Worm (Caenorhabditis elegans): ENCODE results near the gene clec-135.
A peak's percentile ranks its signal among the peaks of the same experiment; 100 is the strongest.

clec-135 gene

ce11 chrII:4299227-4299703 lies 40.7 kb upstream of the clec-135 start, which contains the start of gene sco-1 (continued):
- TF ChIP-seq K09A11.1 (tag; optimal IDR thresholded peaks at IDR 0.05; ENCODE audit: insufficient read depth) (peak; percentile 13), ceh-2 (tag; optimal IDR thresholded peaks at IDR 0.05) (peak; percentile 83), elt-4 (tag; optimal IDR thresholded peaks at IDR 0.05) (no peak), ceh-14 (tag; optimal IDR thresholded peaks at IDR 0.05) (peak; percentile 71), ets-4 (tag; optimal IDR thresholded peaks at IDR 0.05) (peak; percentile 92), dve-1 (tag; optimal IDR thresholded peaks at IDR 0.05) (peak; percentile 76), che-1 (tag; optimal IDR thresholded peaks at IDR 0.05) (peak; percentile 8), C08G9.2 (tag; optimal IDR thresholded peaks at IDR 0.05) (peak; percentile 88), ceh-45 (GFP tag; IDR thresholded peaks at IDR 0.05) (0 out of 2 replicates have a peak, but pooled peaks have one; percentile 36), unc-42 (tag; optimal IDR thresholded peaks at IDR 0.05) (peak; percentile 71), pros-1 (tag; optimal IDR thresholded peaks at IDR 0.05) (no peak), ceh-34 (tag; optimal IDR thresholded peaks at IDR 0.05) (peak; percentile 87), ceh-19 (GFP tag; optimal IDR thresholded peaks at IDR 0.05) (no peak), npax-4 (tag; optimal IDR thresholded peaks at IDR 0.05) (no peak), lim-6 (tag; optimal IDR thresholded peaks at IDR 0.05) (peak; percentile 63), gmeb-2 (tag; optimal IDR thresholded peaks at IDR 0.05) (no peak)

- TF ChIP-seq ceh-34 (tag; optimal IDR thresholded peaks at IDR 0.05) (no peak), ceh-6 (GFP tag; optimal IDR thresholded peaks at IDR 0.05) (no peak), pax-1 (tag; optimal IDR thresholded peaks at IDR 0.05) (no peak), ama-1 (optimal IDR thresholded peaks at IDR 0.05) (no peak), pha-2 (tag; optimal IDR thresholded peaks at IDR 0.05) (no peak), elt-2 (tag; optimal IDR thresholded peaks at IDR 0.05) (no peak), lin-11 (tag; optimal IDR thresholded peaks at IDR 0.05) (no peak), elt-4 (tag; optimal IDR thresholded peaks at IDR 0.05) (no peak), che-1 (tag; optimal IDR thresholded peaks at IDR 0.05) (no peak), dmd-4 (tag; optimal IDR thresholded peaks at IDR 0.05; ENCODE audit: borderline replicate concordance) (no peak), pqm-1 (tag; optimal IDR thresholded peaks at IDR 0.05) (no peak), ets-4 (tag; optimal IDR thresholded peaks at IDR 0.05) (no peak), hlh-8 (tag; optimal IDR thresholded peaks at IDR 0.05) (no peak), eyg-1 (tag; optimal IDR thresholded peaks at IDR 0.05) (no peak), K09A11.1 (tag; optimal IDR thresholded peaks at IDR 0.05; ENCODE audit: insufficient read depth) (no peak), ceh-14 (tag; optimal IDR thresholded peaks at IDR 0.05) (no peak), ztf-16 (tag; optimal IDR thresholded peaks at IDR 0.05) (no peak), nhr-232 (tag; optimal IDR thresholded peaks at IDR 0.05) (no peak)
Observed at ce11 chrII:4297259-4297658, 38.7 kb upstream of the clec-135 start.

- no peak for TF ChIP-seq ceh-30 (tag; optimal IDR thresholded peaks at IDR 0.05)
- TF ChIP-seq eyg-1 (tag; optimal IDR thresholded peaks at IDR 0.05) = no peak
- no peak for TF ChIP-seq che-1 (tag; optimal IDR thresholded peaks at IDR 0.05)
- no peak for TF ChIP-seq ceh-22 (tag; optimal IDR thresholded peaks at IDR 0.05)
- TF ChIP-seq pros-1 (tag; optimal IDR thresholded peaks at IDR 0.05) = no peak
- TF ChIP-seq pat-9 (tag; optimal IDR thresholded peaks at IDR 0.05) = no peak
- no peak for TF ChIP-seq tbx-2 (tag; optimal IDR thresholded peaks at IDR 0.05)
- TF ChIP-seq nhr-232 (tag; optimal IDR thresholded peaks at IDR 0.05) = no peak
- no peak for TF ChIP-seq ztf-16 (tag; optimal IDR thresholded peaks at IDR 0.05)
- no peak for TF ChIP-seq sox-2 (GFP tag; IDR thresholded peaks at IDR 0.05)
- no peak for TF ChIP-seq C08G9.2 (tag; optimal IDR thresholded peaks at IDR 0.05)
- no peak for TF ChIP-seq F13H6.1 (tag; optimal IDR thresholded peaks at IDR 0.05)
- TF ChIP-seq npax-4 (tag; optimal IDR thresholded peaks at IDR 0.05) = no peak
- TF ChIP-seq K02D7.2 (tag; optimal IDR thresholded peaks at IDR 0.05) = no peak
- TF ChIP-seq dmd-4 (tag; optimal IDR thresholded peaks at IDR 0.05; ENCODE audit: borderline replicate concordance) = no peak
- no peak for TF ChIP-seq unc-55 (GFP tag; optimal IDR thresholded peaks at IDR 0.05)
- TF ChIP-seq ama-1 (optimal IDR thresholded peaks at IDR 0.05) = no peak
- TF ChIP-seq pha-2 (tag; optimal IDR thresholded peaks at IDR 0.05) = no peak
- TF ChIP-seq nfya-1 (tag; optimal IDR thresholded peaks at IDR 0.05) = no peak
- TF ChIP-seq ceh-45 (GFP tag; IDR thresholded peaks at IDR 0.05) = no peak
Observed at ce11 chrII:4294801-4295200, 36.2 kb upstream of the clec-135 start, which contains the start of gene rml-4. Gene rml-4 (plus strand): TSS chrII:4295101.
